Fruit fly (Drosophila melanogaster): ENCODE measurements around the gene CG3407.

The CG3407 gene

DNA sequence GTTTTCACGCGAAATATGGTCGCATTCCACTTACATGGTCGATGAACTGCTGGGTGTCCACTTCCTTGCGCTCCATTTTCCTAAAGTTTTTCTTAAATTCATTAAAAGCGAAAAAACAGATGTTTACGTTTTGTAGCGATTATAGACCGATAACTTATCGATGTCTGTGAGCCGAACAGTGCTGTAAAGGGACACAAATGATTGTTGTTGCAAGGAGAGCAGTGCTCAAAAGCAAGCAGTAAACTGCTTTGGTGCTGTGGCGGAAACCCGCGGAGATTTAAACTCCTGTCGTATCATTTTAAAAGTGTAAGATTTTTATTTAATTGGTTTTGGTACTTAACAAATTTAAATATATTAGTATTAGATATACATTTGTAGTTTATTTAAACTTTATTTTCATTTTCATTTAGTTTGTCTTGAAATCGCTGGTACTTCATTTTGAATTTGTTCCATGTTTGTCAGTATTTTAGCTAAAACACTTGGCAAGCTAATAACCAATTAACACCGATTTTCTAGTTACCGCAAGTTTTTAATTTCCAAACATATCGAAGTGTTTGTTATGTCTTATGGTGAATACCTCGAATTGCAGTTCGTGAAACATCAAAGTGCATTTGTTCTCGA, at the start of gene CG3407 (continued):
- TF ChIP-seq Awh (GFP tag; IDR thresholded peaks at IDR 0.05): no peak
- TF ChIP-seq CG9215 (GFP tag; IDR thresholded peaks at IDR 0.05): no peak; the same call in 1 of the 2 replicates
- TF ChIP-seq CG10979 (tag; optimal IDR thresholded peaks at IDR 0.05): no peak
- no peak for TF ChIP-seq Ravus (GFP tag; IDR thresholded peaks at IDR 0.05)
- no peak for TF ChIP-seq CG7745 (tag; optimal IDR thresholded peaks at IDR 0.05)
- no peak for TF ChIP-seq CG32772 (GFP tag; IDR thresholded peaks at IDR 0.05)
- no peak for TF ChIP-seq bowl (GFP tag; IDR thresholded peaks at IDR 0.05)
- TF ChIP-seq tgo (GFP tag; IDR thresholded peaks at IDR 0.05): no peak
- TF ChIP-seq CG16779 (GFP tag; IDR thresholded peaks at IDR 0.05): no peak
- TF ChIP-seq TFAM (GFP tag; optimal IDR thresholded peaks at IDR 0.05): no peak
- TF ChIP-seq CG10366 (GFP tag; IDR thresholded peaks at IDR 0.05): no peak
- no peak for TF ChIP-seq CG7556 (GFP tag; optimal IDR thresholded peaks at IDR 0.05)
- no peak for TF ChIP-seq tio (GFP tag; optimal IDR thresholded peaks at IDR 0.05)
- TF ChIP-seq NC2β (GFP tag; optimal IDR thresholded peaks at IDR 0.05): peak; percentile 63
- TF ChIP-seq run (tag; optimal IDR thresholded peaks at IDR 0.05): no peak
- TF ChIP-seq trh (GFP tag; optimal IDR thresholded peaks at IDR 0.05): no peak
- TF ChIP-seq CG4820 (GFP tag; optimal IDR thresholded peaks at IDR 0.05): peak; percentile 7
- TF ChIP-seq CG5953 (GFP tag; IDR thresholded peaks at IDR 0.05): no peak
- peak; percentile 82 for TF ChIP-seq Bgb (GFP tag; IDR thresholded peaks at IDR 0.05; ENCODE audit: partially characterized antibody)
- TF ChIP-seq wor (GFP tag; IDR thresholded peaks at IDR 0.05): no peak
- peak; percentile 60 for TF ChIP-seq Dek (tag; optimal IDR thresholded peaks at IDR 0.05)
- peak in 1 of 2 experiments; percentile 24 for TF ChIP-seq bsh (GFP tag; optimal IDR thresholded peaks at IDR 0.05)
- no peak for TF ChIP-seq CG14667 (GFP tag; IDR thresholded peaks at IDR 0.05)
- TF ChIP-seq GATAe (GFP tag; conservative IDR thresholded peaks at IDR 0.05): no peak
- TF ChIP-seq btn (GFP tag; optimal IDR thresholded peaks at IDR 0.05): no peak
- TF ChIP-seq seq (GFP tag; IDR thresholded peaks at IDR 0.05): no peak
- TF ChIP-seq Bteb2 (GFP tag; optimal IDR thresholded peaks at IDR 0.05): peak; percentile 28
- peak; percentile 53; the same call in 2 of the 3 replicates for TF ChIP-seq zfh1 (GFP tag; IDR thresholded peaks at IDR 0.05)
- TF ChIP-seq Ets65A (GFP tag): peak; percentile 96
- no peak for TF ChIP-seq eyg (GFP tag; optimal IDR thresholded peaks at IDR 0.05)
- TF ChIP-seq CG1832 (GFP tag; optimal IDR thresholded peaks at IDR 0.05): no peak
- TF ChIP-seq Sin3A (optimal IDR thresholded peaks at IDR 0.05): peak; percentile 36
- TF ChIP-seq CG6791 (GFP tag; IDR thresholded peaks at IDR 0.05; ENCODE audit: partially characterized antibody): peak; percentile 73
- no peak for TF ChIP-seq Lim3 (GFP tag; IDR thresholded peaks at IDR 0.05)
- TF ChIP-seq mld (GFP tag; IDR thresholded peaks at IDR 0.05; ENCODE audit: partially characterized antibody): no peak
- no peak for TF ChIP-seq CG5245 (GFP tag; optimal IDR thresholded peaks at IDR 0.05)
- peak; percentile 76 for TF ChIP-seq bbx (GFP tag; IDR thresholded peaks at IDR 0.05; ENCODE audit: partially characterized antibody)
- TF ChIP-seq gsb (GFP tag; IDR thresholded peaks at IDR 0.05): no peak
- no peak for TF ChIP-seq CG18599 (GFP tag; optimal IDR thresholded peaks at IDR 0.05)
- peak; percentile 38 for TF ChIP-seq hkb (optimal IDR thresholded peaks at IDR 0.05)
- TF ChIP-seq hkb (GFP tag; IDR thresholded peaks at IDR 0.05): no peak
- TF ChIP-seq fd96Cb (tag; optimal IDR thresholded peaks at IDR 0.05): no peak
- no peak for TF ChIP-seq tap (tag; optimal IDR thresholded peaks at IDR 0.05)
- TF ChIP-seq bcd (GFP tag; optimal IDR thresholded peaks at IDR 0.05): peak; percentile 22
- TF ChIP-seq HmgD (GFP tag; optimal IDR thresholded peaks at IDR 0.05): peak; percentile 91
- TF ChIP-seq CG8359 (GFP tag; optimal IDR thresholded peaks at IDR 0.05; ENCODE audit: borderline replicate concordance): no peak
- TF ChIP-seq Xbp1 (GFP tag; optimal IDR thresholded peaks at IDR 0.05): peak; percentile 28
- peak; percentile 41; the same call in 1 of the 2 replicates for TF ChIP-seq aop (GFP tag; IDR thresholded peaks at IDR 0.05)
- TF ChIP-seq CG3995 (GFP tag; optimal IDR thresholded peaks at IDR 0.05): peak; percentile 16
- no peak; the same call in 2 of the 3 replicates for TF ChIP-seq CG11560 (tag; IDR thresholded peaks at IDR 0.05)
- no peak for TF ChIP-seq cwo (GFP tag; optimal IDR thresholded peaks at IDR 0.05)
- TF ChIP-seq CG9876 (GFP tag; optimal IDR thresholded peaks at IDR 0.05): peak; percentile 63

All from whole organism, embryonic.